Worm (Caenorhabditis elegans): ENCODE data around the gene srh-63.
"Not testable (repeated sequence)": the region's sequence is repeated elsewhere in the genome, so short reads cannot be mapped to it uniquely, and the experiment has no call there.

Gene srh-63

ce11 chrIV:14542517-14542916 is 18.8 kb downstream of the srh-63 start, which contains the start of gene pals-29:
TSS of gene pals-29 (minus strand) at chrIV:14542617.
- TF ChIP-seq snu-23 (GFP tag; optimal IDR thresholded peaks at IDR 0.05) = no peak
- no peak for TF ChIP-seq C16A3.4 (tag; optimal IDR thresholded peaks at IDR 0.05)
- TF ChIP-seq ceh-63 (GFP tag; optimal IDR thresholded peaks at IDR 0.05) = no peak
- no peak for TF ChIP-seq irx-1 (tag; optimal IDR thresholded peaks at IDR 0.05)
- TF ChIP-seq lin-13 (GFP tag; optimal IDR thresholded peaks at IDR 0.05) = no peak
- TF ChIP-seq xbp-1 (tag; optimal IDR thresholded peaks at IDR 0.05) = no peak
- TF ChIP-seq swsn-7 (tag; optimal IDR thresholded peaks at IDR 0.05) = no peak

- no peak for TF ChIP-seq hlh-17 (GFP tag; optimal IDR thresholded peaks at IDR 0.05; ENCODE audit: borderline replicate concordance)
- no peak for TF ChIP-seq tlp-1 (tag; optimal IDR thresholded peaks at IDR 0.05)
- no peak for TF ChIP-seq dsc-1 (tag; optimal IDR thresholded peaks at IDR 0.05)
- no peak for TF ChIP-seq grh-1 (GFP tag; IDR thresholded peaks at IDR 0.05)
- TF ChIP-seq aha-1 (tag; optimal IDR thresholded peaks at IDR 0.05) = no peak
- no peak for TF ChIP-seq sox-4 (tag; optimal IDR thresholded peaks at IDR 0.05)
- TF ChIP-seq fos-1 (tag; optimal IDR thresholded peaks at IDR 0.05) = no peak
- no peak for TF ChIP-seq ceh-8 (GFP tag; optimal IDR thresholded peaks at IDR 0.05)
- no peak for TF ChIP-seq unc-30 (tag; optimal IDR thresholded peaks at IDR 0.05)
- no peak for TF ChIP-seq egl-27 (tag; optimal IDR thresholded peaks at IDR 0.05)
- no peak for TF ChIP-seq ceh-82 (tag; optimal IDR thresholded peaks at IDR 0.05)
Observed at ce11 chrIV:14547292-14547691, 23.6 kb downstream of the srh-63 start.

- TF ChIP-seq blmp-1 (tag; optimal IDR thresholded peaks at IDR 0.05) (no peak), dpl-1 (GFP tag; optimal IDR thresholded peaks at IDR 0.05) (no peak), efl-3 (GFP tag; optimal IDR thresholded peaks at IDR 0.05) (no peak), lin-15B (tag; optimal IDR thresholded peaks at IDR 0.05) (no peak), egl-13 (tag; optimal IDR thresholded peaks at IDR 0.05) (no peak), C16A3.4 (tag; optimal IDR thresholded peaks at IDR 0.05) (no peak), pax-3 (tag; optimal IDR thresholded peaks at IDR 0.05) (no peak), nhr-237 (tag; optimal IDR thresholded peaks at IDR 0.05) (no peak), pqm-1 (tag; optimal IDR thresholded peaks at IDR 0.05) (no peak), zag-1 (tag; optimal IDR thresholded peaks at IDR 0.05) (no peak), isw-1 (GFP tag; IDR thresholded peaks at IDR 0.05) (no peak)
Observed at ce11 chrIV:14549308-14549707, 25.6 kb downstream of the srh-63 start, which contains the start of gene T27E7.9. TSS of gene T27E7.9 (minus strand) at chrIV:14549408.

ce11 chrIV:14551870-14552269 is 28.2 kb downstream of the srh-63 start, which contains the start of gene pals-30:
TSS of gene pals-30 (minus strand) at chrIV:14551970.
- TF ChIP-seq lin-14 (GFP tag; optimal IDR thresholded peaks at IDR 0.05); sox-4 (tag; optimal IDR thresholded peaks at IDR 0.05); nhr-11 (tag; optimal IDR thresholded peaks at IDR 0.05): not testable (repeated sequence)

- TF ChIP-seq skn-1 (tag; optimal IDR thresholded peaks at IDR 0.05) (no peak), ces-1 (GFP tag; optimal IDR thresholded peaks at IDR 0.05) (no peak), nhr-19 (GFP tag; conservative IDR thresholded peaks at IDR 0.05) (no peak), ztf-11 (tag; optimal IDR thresholded peaks at IDR 0.05) (no peak), aly-2 (tag; optimal IDR thresholded peaks at IDR 0.05) (no peak), nhr-84 (tag; optimal IDR thresholded peaks at IDR 0.05) (no peak), ceh-63 (GFP tag; optimal IDR thresholded peaks at IDR 0.05) (no peak), aha-1 (tag; optimal IDR thresholded peaks at IDR 0.05) (no peak), nhr-237 (tag; optimal IDR thresholded peaks at IDR 0.05) (no peak), nhr-90 (tag; optimal IDR thresholded peaks at IDR 0.05; ENCODE audit: poor library complexity) (no peak), mdl-1 (tag; optimal IDR thresholded peaks at IDR 0.05) (no peak), lin-15B (tag; optimal IDR thresholded peaks at IDR 0.05) (no peak), egl-27 (tag; optimal IDR thresholded peaks at IDR 0.05) (no peak), unc-98 (GFP tag; IDR thresholded peaks at IDR 0.05) (no peak), isw-1 (GFP tag; IDR thresholded peaks at IDR 0.05) (no peak), unc-62 (GFP tag; optimal IDR thresholded peaks at IDR 0.05) (no peak), blmp-1 (tag; optimal IDR thresholded peaks at IDR 0.05) (no peak)
Observed at ce11 chrIV:14554788-14555187, 31.1 kb downstream of the srh-63 start, which contains the start of gene Y57G11B.6. TSS of gene Y57G11B.6 (minus strand) at chrIV:14554888.
